Worm (Caenorhabditis elegans) whole organism, L4/young adult: ENCODE data around the gene ceh-31.

Source experiments
- W03F9.2 ChIP-seq: fragments of 150-350 bp; optimal IDR thresholded peaks from 2 replicates; lab custom pipeline; 2014; ENCODE audit warnings: missing biosample characterization, missing genetic modification characterization
- dao-5 ChIP-seq: sonication (generic microtip); optimal IDR thresholded peaks from 2 replicates; lab custom pipeline; 2016; ENCODE audit warnings: missing genotype, missing genetic modification characterization, moderate library complexity, missing compliant biosample characterization
- him-1 ChIP-seq: sonication (generic microtip); optimal IDR thresholded peaks from 2 replicates; lab custom pipeline; 2016; ENCODE audit warnings: missing genotype, missing genetic modification reagents, missing genetic modification characterization, missing compliant biosample characterization

ce11 chrX:3063274-3063673 lies 6.9 kb downstream of the ceh-31 start, which contains the start of gene ceh-30:
- TF ChIP-seq W03F9.2 (tag; lab: Kevin White, UChicago) (no peak), him-1 (tag; lab: Kevin White, UChicago) (no peak), dao-5 (tag; lab: Kevin White, UChicago) (no peak)
